Worm (Caenorhabditis elegans): Measurements from ENCODE around the gene F20B6.6.

F20B6.6 gene

ce11 chrX:4222779-4223387 lies 20.9 kb upstream of the F20B6.6 start (continued):
- TF ChIP-seq egl-27 (tag; optimal IDR thresholded peaks at IDR 0.05) = peak; percentile 84
- no peak for TF ChIP-seq alr-1 (tag; optimal IDR thresholded peaks at IDR 0.05)
- no peak for TF ChIP-seq zag-1 (tag; optimal IDR thresholded peaks at IDR 0.05)
- peak; percentile 48 for TF ChIP-seq lin-13 (GFP tag; optimal IDR thresholded peaks at IDR 0.05)
- no peak for TF ChIP-seq nhr-12 (tag; optimal IDR thresholded peaks at IDR 0.05)
- TF ChIP-seq ceh-16 (tag; optimal IDR thresholded peaks at IDR 0.05) = peak; percentile 14
- TF ChIP-seq mbf-1 (tag; optimal IDR thresholded peaks at IDR 0.05) = no peak
- TF ChIP-seq skn-1 (tag; optimal IDR thresholded peaks at IDR 0.05) = no peak
- TF ChIP-seq unc-62 (GFP tag; optimal IDR thresholded peaks at IDR 0.05) = peak; percentile 42
- peak; percentile 76 for TF ChIP-seq gmeb-1 (tag; optimal IDR thresholded peaks at IDR 0.05)
- no peak for TF ChIP-seq unc-39 (tag; optimal IDR thresholded peaks at IDR 0.05)
- no peak for TF ChIP-seq ztf-11 (tag; optimal IDR thresholded peaks at IDR 0.05)
- TF ChIP-seq lin-39 (tag; optimal IDR thresholded peaks at IDR 0.05) = no peak
- peak; percentile 44 for TF ChIP-seq elt-1 (tag; optimal IDR thresholded peaks at IDR 0.05)
- TF ChIP-seq dmd-4 (tag; optimal IDR thresholded peaks at IDR 0.05) = no peak
- no peak for TF ChIP-seq fos-1 (tag; optimal IDR thresholded peaks at IDR 0.05)
- peak; percentile 91 for TF ChIP-seq nhr-21 (tag; optimal IDR thresholded peaks at IDR 0.05)
- TF ChIP-seq nhr-11 (tag; optimal IDR thresholded peaks at IDR 0.05) = no peak
- TF ChIP-seq nhr-6 (tag; optimal IDR thresholded peaks at IDR 0.05) = peak; percentile 86
- peak; percentile 73 for TF ChIP-seq nhr-129 (tag; optimal IDR thresholded peaks at IDR 0.05)
- no peak for TF ChIP-seq ZK546.5 (tag; optimal IDR thresholded peaks at IDR 0.05)
- no peak for TF ChIP-seq elt-3 (tag; optimal IDR thresholded peaks at IDR 0.05)
- peak; percentile 82 for TF ChIP-seq mab-5 (tag; optimal IDR thresholded peaks at IDR 0.05)
- TF ChIP-seq unc-55 (GFP tag; optimal IDR thresholded peaks at IDR 0.05) = peak; percentile 49

DNA sequence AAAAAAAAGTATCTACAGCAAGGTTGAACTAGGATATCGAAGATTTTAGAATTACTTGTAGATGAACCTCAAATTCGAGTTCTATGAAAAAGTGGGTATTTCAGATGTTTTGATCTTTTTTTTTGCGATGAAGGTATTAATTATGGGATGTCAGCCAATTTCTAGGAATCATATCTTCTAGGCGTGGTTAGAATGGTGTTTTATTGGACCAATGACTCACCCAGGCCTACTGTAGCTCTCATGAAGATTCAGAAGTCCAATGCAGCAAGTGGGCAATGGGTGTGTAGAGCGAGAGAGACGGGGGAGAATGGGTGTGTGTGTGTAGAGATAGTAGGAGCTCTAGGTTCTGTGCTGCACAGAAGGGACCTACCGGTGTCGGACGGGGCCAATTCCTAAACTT lies 20.2 kb upstream of the F20B6.6 start:
- TF ChIP-seq nhr-12 (tag; optimal IDR thresholded peaks at IDR 0.05) = no peak
- no peak for TF ChIP-seq ztf-11 (tag; optimal IDR thresholded peaks at IDR 0.05)
- no peak for TF ChIP-seq Y55F3AM.14 (GFP tag; optimal IDR thresholded peaks at IDR 0.05)
- TF ChIP-seq C34F6.9 (tag; optimal IDR thresholded peaks at IDR 0.05) = peak; percentile 14
- peak in 1 of 2 experiments; percentile 68 for TF ChIP-seq lsy-2 (tag; optimal IDR thresholded peaks at IDR 0.05)
- TF ChIP-seq fos-1 (tag; optimal IDR thresholded peaks at IDR 0.05) = peak; percentile 74

ce11 chrX:4219487-4219886 lies 17.5 kb upstream of the F20B6.6 start:
- TF ChIP-seq ztf-1 (GFP tag; conservative IDR thresholded peaks at IDR 0.05) (no peak), ztf-11 (tag; optimal IDR thresholded peaks at IDR 0.05) (no peak), nhr-10 (tag; optimal IDR thresholded peaks at IDR 0.05) (no peak), nhr-23 (tag; optimal IDR thresholded peaks at IDR 0.05) (no peak), crh-2 (tag; optimal IDR thresholded peaks at IDR 0.05) (peak; percentile 5), F13H6.1 (tag; optimal IDR thresholded peaks at IDR 0.05) (no peak), ceh-82 (tag; optimal IDR thresholded peaks at IDR 0.05) (no peak), nhr-11 (tag; optimal IDR thresholded peaks at IDR 0.05) (no peak), R02D3.7 (tag; optimal IDR thresholded peaks at IDR 0.05) (no peak), lin-13 (GFP tag; optimal IDR thresholded peaks at IDR 0.05) (no peak), elt-3 (tag; optimal IDR thresholded peaks at IDR 0.05) (no peak), lsy-2 (tag; optimal IDR thresholded peaks at IDR 0.05) (peak in 1 of 2 experiments; percentile 5), mbf-1 (tag; optimal IDR thresholded peaks at IDR 0.05) (no peak), nhr-129 (tag; optimal IDR thresholded peaks at IDR 0.05) (peak; percentile 48), mab-5 (tag; optimal IDR thresholded peaks at IDR 0.05) (no peak), ama-1 (optimal IDR thresholded peaks at IDR 0.05) (no peak), C34F6.9 (tag; optimal IDR thresholded peaks at IDR 0.05) (peak; percentile 10)

ce11 chrX:4218174-4218573 lies 16.2 kb upstream of the F20B6.6 start, which contains the start of gene W01H2.2:
TSS of gene W01H2.2 (minus strand) at chrX:4218458.
- TF ChIP-seq unc-62 (GFP tag; optimal IDR thresholded peaks at IDR 0.05) (no peak), nhr-77 (tag; optimal IDR thresholded peaks at IDR 0.05) (no peak), C34F6.9 (tag; optimal IDR thresholded peaks at IDR 0.05) (no peak), elt-1 (tag; optimal IDR thresholded peaks at IDR 0.05) (no peak), nhr-237 (tag; optimal IDR thresholded peaks at IDR 0.05) (no peak), unc-39 (tag; optimal IDR thresholded peaks at IDR 0.05) (no peak), ztf-11 (tag; optimal IDR thresholded peaks at IDR 0.05) (no peak), crh-2 (tag; optimal IDR thresholded peaks at IDR 0.05) (peak; percentile 7), Y55F3AM.14 (GFP tag; optimal IDR thresholded peaks at IDR 0.05) (no peak), unc-55 (GFP tag; optimal IDR thresholded peaks at IDR 0.05) (peak; percentile 8)
